Worm (Caenorhabditis elegans): ENCODE data around the gene rsef-1.

DNA sequence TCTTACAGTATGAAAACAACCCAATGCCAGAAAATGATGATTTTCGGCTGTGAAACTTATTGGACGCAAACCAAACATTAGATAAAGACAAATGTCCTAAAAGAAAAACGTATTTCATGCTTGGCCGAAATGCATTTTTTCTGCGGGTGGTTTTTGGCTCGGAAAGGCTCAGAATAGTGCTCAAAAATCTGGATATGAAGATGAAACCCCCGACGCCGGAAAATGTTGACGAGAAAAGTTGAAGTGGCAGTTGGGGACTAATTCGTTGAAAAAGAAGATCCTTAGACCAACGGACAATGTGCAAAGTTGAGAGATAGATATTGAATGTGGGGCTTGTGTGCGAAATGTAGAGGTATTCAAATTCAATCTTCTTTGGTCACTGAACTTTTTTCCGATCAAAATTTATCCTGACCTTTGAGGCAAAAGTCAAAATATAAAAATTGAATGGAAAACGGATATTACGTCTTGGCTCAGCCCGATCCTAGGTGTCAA, 40.6 kb downstream of the rsef-1 start, which contains the start of gene flp-18:
- TF ChIP-seq tbx-37 (GFP tag; conservative IDR thresholded peaks at IDR 0.05): no peak
- TF ChIP-seq ets-7 (tag; optimal IDR thresholded peaks at IDR 0.05): no peak
- TF ChIP-seq ceh-36 (tag; optimal IDR thresholded peaks at IDR 0.05): no peak
- no peak for TF ChIP-seq ama-1 (optimal IDR thresholded peaks at IDR 0.05)
- no peak for TF ChIP-seq tbx-11 (GFP tag; IDR thresholded peaks at IDR 0.05)
- TF ChIP-seq ceh-13 (GFP tag; optimal IDR thresholded peaks at IDR 0.05): no peak
- no peak for TF ChIP-seq B0310.2 (tag; optimal IDR thresholded peaks at IDR 0.05)
- TF ChIP-seq aly-1 (tag; optimal IDR thresholded peaks at IDR 0.05): no peak
- TF ChIP-seq sea-1 (GFP tag; conservative IDR thresholded peaks at IDR 0.05): no peak
- TF ChIP-seq pes-1 (GFP tag; IDR thresholded peaks at IDR 0.05): no peak
- no peak for TF ChIP-seq hnd-1 (tag; optimal IDR thresholded peaks at IDR 0.05)
- TF ChIP-seq flt-1 (GFP tag; IDR thresholded peaks at IDR 0.05): no peak

Data from whole organism, early embryonic.